Fruit fly (Drosophila melanogaster) S2 (cell line): ENCODE measurements around the gene CG10338.

Experiments
- CG8478 ChIP-seq: fragments of >200 bp; optimal IDR thresholded peaks from 2 replicates; lab custom pipeline; 2018
- CTCF ChIP-seq, 2 experiments: fragments of >200 bp; optimal IDR thresholded peaks; 2 replicates each; lab custom pipeline; 2018

Gene CG10338

dm6 chr2L:18714086-18714485 lies 18.6 kb downstream of the CG10338 start:
- TF ChIP-seq CG8478 (no peak), CTCF (optimal IDR thresholded peaks at IDR 0.05; lab: Kevin White, UChicago) (peak in 1 of 2 experiments; percentile 63)

dm6 chr2L:18717365-18718011 lies 22.0 kb downstream of the CG10338 start:
- TF ChIP-seq CG8478 (no peak), CTCF (optimal IDR thresholded peaks at IDR 0.05; lab: Kevin White, UChicago) (no peak)

DNA sequence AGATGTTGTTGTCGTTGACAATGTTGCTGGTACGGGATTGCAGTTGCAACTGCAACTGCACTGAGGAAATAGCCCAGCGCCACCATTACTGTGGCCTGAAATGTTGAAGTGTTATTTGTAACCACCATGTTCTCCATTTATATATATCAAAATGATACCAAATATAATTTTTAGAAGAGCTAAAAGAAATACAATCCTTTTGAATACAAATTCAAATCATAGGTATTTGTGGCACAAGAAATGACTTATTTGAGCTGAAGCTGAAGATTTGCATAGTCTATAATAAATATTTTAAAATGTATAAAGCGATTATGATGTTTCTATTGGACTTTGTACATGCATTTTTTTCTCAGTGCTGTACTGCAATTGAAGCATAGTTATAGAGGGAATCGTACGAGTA lies 24.1 kb downstream of the CG10338 start:
- TF ChIP-seq CG8478 (no peak), CTCF (optimal IDR thresholded peaks at IDR 0.05; lab: Kevin White, UChicago) (no peak)

dm6 chr2L:18724842-18725241 lies 29.4 kb downstream of the CG10338 start:
- TF ChIP-seq CG8478 (no peak), CTCF (optimal IDR thresholded peaks at IDR 0.05; lab: Kevin White, UChicago) (no peak)

DNA sequence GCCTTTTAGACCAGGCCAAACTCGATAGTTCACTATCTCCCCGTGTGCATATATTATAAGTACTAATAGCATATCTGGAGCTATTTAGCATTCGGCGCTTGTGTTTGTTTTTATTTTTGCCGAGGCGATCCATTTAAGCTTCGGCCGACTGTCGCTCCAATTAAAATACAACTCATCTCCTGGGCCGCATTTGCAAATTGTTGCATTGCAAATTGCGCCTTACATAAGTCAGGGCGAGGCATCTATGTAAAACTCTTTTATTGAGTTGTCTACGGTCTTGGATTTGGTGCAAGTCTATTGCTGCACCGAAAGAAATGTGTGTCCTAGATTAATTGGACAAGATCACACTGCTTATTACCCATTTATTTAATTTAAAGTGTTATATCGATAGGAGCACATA lies 32.5 kb downstream of the CG10338 start:
- no peak for TF ChIP-seq CTCF (optimal IDR thresholded peaks at IDR 0.05; lab: Kevin White, UChicago)
- TF ChIP-seq CG8478 = no peak

DNA sequence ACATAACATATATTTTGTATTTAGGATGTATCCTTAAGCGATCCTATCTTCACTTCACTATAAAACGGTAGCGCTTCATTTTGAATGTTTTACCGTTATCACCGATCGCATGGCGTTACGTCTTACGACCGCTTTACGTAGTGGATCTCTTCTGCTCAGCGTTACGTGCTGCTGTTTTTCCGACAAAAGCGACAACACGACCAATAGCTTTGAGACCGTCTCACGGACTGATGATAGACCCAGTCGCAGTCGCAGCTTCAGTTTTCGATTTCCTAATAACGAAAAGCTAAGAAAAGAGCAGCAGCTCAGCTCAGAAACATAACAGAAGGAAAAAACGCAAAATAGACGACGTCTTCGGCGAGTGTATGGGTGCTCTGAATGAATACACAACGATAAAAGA lies 36.8 kb downstream of the CG10338 start, which contains the start of gene CG10348:
Gene CG10348, minus strand, starts transcription at position 234 of the 400 bp plus-strand sequence.
- TF ChIP-seq CG8478 (no peak), CTCF (optimal IDR thresholded peaks at IDR 0.05; lab: Kevin White, UChicago) (no peak)

DNA sequence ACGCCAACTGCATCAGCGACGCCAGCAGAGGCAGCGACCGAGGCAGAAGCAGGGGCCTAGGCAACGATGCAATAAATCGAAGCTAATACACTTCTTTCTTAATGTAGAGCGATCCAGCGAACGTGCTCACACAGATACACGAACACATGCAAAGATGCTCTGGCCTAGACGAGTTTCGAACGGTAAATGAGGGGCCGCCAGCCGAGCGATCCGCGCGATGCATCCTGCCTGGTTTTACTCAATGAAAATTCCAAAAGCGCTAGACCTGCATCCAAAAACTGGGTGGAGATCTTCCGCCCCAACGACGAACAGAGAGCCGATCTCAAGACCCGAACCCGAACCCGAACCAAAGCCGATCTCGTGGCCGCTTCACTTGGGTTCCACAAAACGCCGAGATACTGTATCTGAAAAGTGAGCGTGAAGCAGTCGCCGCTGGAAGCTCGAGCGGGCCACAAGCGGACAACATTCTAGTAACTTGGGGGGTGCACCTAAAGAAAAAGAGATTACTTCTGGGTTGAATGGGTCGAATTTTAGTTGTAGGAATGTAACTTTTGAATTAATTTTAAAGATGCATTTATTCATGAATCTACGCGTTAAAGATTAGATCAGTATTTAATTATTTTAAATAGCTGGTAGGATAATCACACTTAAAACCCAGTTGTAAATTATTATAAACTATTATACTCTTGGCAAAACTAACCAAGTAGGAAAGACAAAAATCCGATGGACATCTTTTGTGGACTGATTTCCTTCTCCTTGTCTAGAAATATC lies 37.5 kb downstream of the CG10338 start:
- no peak for TF ChIP-seq CTCF (optimal IDR thresholded peaks at IDR 0.05; lab: Kevin White, UChicago)
- TF ChIP-seq CG8478 = no peak

DNA sequence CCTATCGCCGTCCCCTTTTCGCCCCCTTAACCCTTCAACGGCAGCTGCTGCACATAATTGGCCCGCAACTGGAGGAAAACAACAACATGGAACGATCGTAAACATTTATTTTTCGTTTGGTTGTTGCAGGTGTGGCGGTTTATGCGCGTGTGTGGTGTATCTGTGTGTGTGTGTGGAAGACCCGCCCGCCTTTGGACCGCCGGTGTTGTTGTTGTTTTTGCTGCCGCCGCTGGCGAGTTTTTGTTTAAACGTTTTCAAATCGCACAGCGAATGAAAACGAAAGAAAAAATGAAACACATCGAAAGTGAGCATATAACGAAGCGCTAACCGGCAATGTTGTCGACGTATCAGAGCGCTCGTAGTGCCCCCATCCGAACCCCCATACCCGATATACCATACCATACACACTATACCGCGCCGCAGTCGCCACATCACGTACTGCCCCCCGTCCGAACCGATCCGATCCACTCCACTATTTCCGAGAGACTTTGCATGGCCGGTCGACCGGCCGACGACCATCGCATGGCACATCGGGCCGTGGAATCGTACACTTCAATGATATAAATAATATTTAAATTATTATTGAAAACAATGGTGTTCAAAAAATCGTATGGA lies 40.2 kb downstream of the CG10338 start:
- TF ChIP-seq CTCF (optimal IDR thresholded peaks at IDR 0.05; lab: Kevin White, UChicago) = no peak
- TF ChIP-seq CG8478 = no peak

dm6 chr2L:18737239-18737638 lies 41.8 kb downstream of the CG10338 start:
- TF ChIP-seq CTCF (optimal IDR thresholded peaks at IDR 0.05; lab: Kevin White, UChicago) = no peak
- TF ChIP-seq CG8478 = no peak

DNA sequence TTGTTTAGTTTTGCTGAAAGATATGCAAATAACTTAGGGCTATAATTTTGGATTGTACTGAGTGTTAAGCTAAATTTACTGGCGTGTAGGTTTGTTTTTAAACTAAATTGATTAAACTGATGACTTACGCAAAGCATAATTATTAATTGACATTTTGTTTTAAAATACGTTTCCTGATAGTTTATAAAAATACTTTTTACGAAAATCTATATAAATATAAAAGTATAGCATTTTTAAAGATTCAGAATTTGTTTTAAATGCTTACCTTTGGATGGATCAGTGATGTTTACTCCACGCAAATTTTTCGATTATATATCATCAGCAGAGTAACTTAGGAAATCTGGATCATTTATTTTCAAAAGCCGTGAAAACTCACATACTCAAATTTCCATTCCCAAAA lies 44.5 kb downstream of the CG10338 start, which contains the start of the genes CG42752 and CG15167:
Gene CG42752, minus strand, starts transcription at position 101 of the 400 bp plus-strand sequence.
Gene CG15167, plus strand, starts transcription at position 349 of the 400 bp plus-strand sequence.
- no peak for TF ChIP-seq CTCF (optimal IDR thresholded peaks at IDR 0.05; lab: Kevin White, UChicago)

DNA sequence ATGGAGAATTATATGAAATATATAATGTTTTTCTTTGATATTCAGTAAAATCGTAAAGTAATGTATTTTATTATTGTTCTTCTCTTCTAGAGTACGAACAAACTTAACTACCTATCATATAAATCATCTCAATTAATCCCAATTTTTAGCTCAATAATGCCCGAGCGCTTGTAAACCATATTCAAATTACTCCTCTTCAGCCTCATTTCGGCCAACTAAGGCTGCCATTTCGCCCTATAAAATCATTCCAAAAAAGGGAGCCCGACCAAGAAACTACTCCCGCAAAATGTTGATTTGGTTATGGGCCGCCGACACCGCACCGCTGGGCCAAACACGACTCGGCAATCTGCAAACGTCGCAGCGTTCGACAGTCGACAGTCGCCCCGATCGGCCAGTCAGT lies 47.2 kb downstream of the CG10338 start:
- TF ChIP-seq CG8478 = no peak
- TF ChIP-seq CTCF (optimal IDR thresholded peaks at IDR 0.05; lab: Kevin White, UChicago) = no peak

- no peak for TF ChIP-seq CG8478
Observed at dm6 chr2L:18743896-18744295, 48.4 kb downstream of the CG10338 start.

DNA sequence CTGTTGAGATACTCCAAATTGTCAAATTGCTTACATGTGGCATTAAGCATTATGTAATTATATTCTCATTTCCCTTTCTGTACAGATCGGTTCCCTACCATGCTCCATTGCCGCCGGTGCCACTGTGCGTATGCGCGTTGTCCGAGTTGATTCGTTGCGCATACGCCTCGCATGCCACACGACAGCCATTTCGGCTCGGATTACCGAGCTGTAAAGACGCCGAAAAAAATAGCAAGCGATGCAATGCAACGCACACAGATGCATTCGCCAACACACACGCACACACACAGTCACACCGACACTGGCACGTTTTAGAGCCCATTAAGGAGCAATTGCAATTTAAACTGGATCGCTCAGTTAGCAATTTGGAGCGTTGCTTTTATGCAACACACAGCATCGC lies 50.0 kb downstream of the CG10338 start:
- no peak for TF ChIP-seq CTCF (optimal IDR thresholded peaks at IDR 0.05; lab: Kevin White, UChicago)
- TF ChIP-seq CG8478 = no peak

DNA sequence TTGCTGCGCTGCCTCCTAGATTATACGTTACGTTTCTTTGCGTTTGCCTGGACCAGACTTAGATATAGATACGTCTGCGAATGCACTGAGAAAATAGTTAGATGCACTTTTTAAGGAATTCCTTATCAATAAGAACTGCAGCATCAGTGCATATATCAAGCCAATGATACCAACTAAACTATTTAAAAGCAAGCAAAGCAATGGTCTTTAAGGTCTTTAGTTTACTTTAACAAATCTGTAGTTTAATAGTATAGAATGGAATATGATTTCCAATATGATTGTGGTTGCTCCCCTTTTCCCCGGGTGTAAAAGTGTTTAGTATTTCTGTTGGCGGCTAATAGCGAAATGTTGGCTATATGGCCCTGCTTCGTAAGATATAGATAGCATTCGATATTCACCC lies 51.2 kb downstream of the CG10338 start:
- TF ChIP-seq CTCF (optimal IDR thresholded peaks at IDR 0.05; lab: Kevin White, UChicago) (no peak), CG8478 (no peak)
